Worm (Caenorhabditis elegans): ENCODE measurements around the gene dagl-2.

DNA sequence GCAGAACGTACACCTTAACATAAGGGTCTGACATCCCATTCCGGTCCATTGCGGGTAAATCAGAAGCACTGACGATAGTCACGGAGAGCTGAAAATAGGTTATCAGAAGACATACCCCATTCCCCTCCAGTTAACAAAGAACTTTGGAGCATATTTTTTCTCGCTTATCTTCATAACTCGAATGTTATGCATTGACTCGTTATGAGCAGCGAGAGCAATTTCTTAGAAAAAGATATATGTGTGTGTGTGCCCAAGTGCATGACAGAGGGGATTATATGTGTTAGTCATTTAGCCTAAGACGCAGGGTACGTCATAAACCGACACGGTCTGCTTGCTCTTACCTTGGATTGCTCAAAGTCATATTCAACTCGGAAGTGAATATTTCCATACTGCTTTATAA lies 6.5 kb upstream of the dagl-2 start:
- TF ChIP-seq ceh-82 (tag; optimal IDR thresholded peaks at IDR 0.05) = no peak
- TF ChIP-seq elt-3 (tag; optimal IDR thresholded peaks at IDR 0.05) = no peak
- no peak for TF ChIP-seq zag-1 (tag; optimal IDR thresholded peaks at IDR 0.05)
- TF ChIP-seq ZK546.5 (tag; optimal IDR thresholded peaks at IDR 0.05) = no peak
- no peak for TF ChIP-seq elt-1 (tag; optimal IDR thresholded peaks at IDR 0.05)
- no peak for TF ChIP-seq nhr-237 (tag; optimal IDR thresholded peaks at IDR 0.05)
- no peak for TF ChIP-seq nhr-12 (tag; optimal IDR thresholded peaks at IDR 0.05)
- peak in 1 of 2 experiments; percentile 39 for TF ChIP-seq lsy-2 (tag; optimal IDR thresholded peaks at IDR 0.05)
- no peak for TF ChIP-seq lin-13 (GFP tag; optimal IDR thresholded peaks at IDR 0.05)
